Fruit fly (Drosophila melanogaster) whole organism, adult: ENCODE data around the gene Grasp65.

Experiments used
- CG14711 ChIP-seq: fragments of 200-800 bp; sonication (Bioruptor generic); optimal IDR thresholded peaks from 2 replicates; lab custom pipeline; 2018; ENCODE audit warnings: missing biosample characterization, mild to moderate bottlenecking, missing genetic modification characterization, moderate library complexity
- CG7045 ChIP-seq: fragments of 200-800 bp; sonication (Bioruptor generic); optimal IDR thresholded peaks from 2 replicates; lab custom pipeline; 2017; ENCODE audit warnings: missing biosample characterization, mild to moderate bottlenecking, missing genetic modification characterization
- Clk ChIP-seq: fragments of 200-800 bp; sonication (Bioruptor generic); optimal IDR thresholded peaks from 2 replicates; lab custom pipeline; 2017; ENCODE audit warnings: missing biosample characterization, missing genetic modification characterization
- Crg-1 ChIP-seq: fragments of 200-800 bp; sonication (Bioruptor generic); optimal IDR thresholded peaks from 2 replicates; lab custom pipeline; 2016; ENCODE audit warnings: missing biosample characterization, missing genetic modification characterization
- Mnt ChIP-seq: fragments of 200-800 bp; sonication (Bioruptor generic); optimal IDR thresholded peaks from 2 replicates; lab custom pipeline; 2016; ENCODE audit warnings: missing biosample characterization, mild to moderate bottlenecking, missing genetic modification characterization
- bab1 ChIP-seq: fragments of 200-800 bp; sonication (Bioruptor generic); optimal IDR thresholded peaks from 3 replicates; lab custom pipeline; 2019; ENCODE audit warnings: missing biosample characterization, mild to moderate bottlenecking, missing genetic modification characterization, moderate library complexity
- cic ChIP-seq: fragments of 200-800 bp; sonication (Bioruptor generic); optimal IDR thresholded peaks from 2 replicates; lab custom pipeline; 2017; ENCODE audit warnings: missing biosample characterization, mild to moderate bottlenecking, missing genetic modification characterization, moderate library complexity
- cnc ChIP-seq, 2 experiments: fragments of >200 bp; optimal IDR thresholded peaks; 2 replicates each; lab custom pipeline; 2017
- tj ChIP-seq: fragments of 200-800 bp; sonication (Bioruptor generic); optimal IDR thresholded peaks from 3 replicates; lab custom pipeline; 2017; ENCODE audit warnings: missing biosample characterization, mild to moderate bottlenecking, missing genetic modification characterization, moderate library complexity

dm6 chr3L:19932917-19933316, 8.2 kb downstream of the Grasp65 start:
- TF ChIP-seq tj (peak; percentile 15), CG7045 (GFP tag; lab: Kevin White, UChicago) (peak; percentile 66), cnc (optimal IDR thresholded peaks at IDR 0.05; lab: Kevin White, UChicago) (no peak), bab1 (no peak), Crg-1 (GFP tag; lab: Kevin White, UChicago) (peak; percentile 71), cic (GFP tag; lab: Kevin White, UChicago) (peak; percentile 72), Mnt (GFP tag; lab: Kevin White, UChicago) (peak; percentile 39), CG14711 (tag; lab: Kevin White, UChicago) (peak; percentile 19), Clk (peak; percentile 4)
